Worm (Caenorhabditis elegans): Measurements from ENCODE around the gene vit-2.

DNA sequence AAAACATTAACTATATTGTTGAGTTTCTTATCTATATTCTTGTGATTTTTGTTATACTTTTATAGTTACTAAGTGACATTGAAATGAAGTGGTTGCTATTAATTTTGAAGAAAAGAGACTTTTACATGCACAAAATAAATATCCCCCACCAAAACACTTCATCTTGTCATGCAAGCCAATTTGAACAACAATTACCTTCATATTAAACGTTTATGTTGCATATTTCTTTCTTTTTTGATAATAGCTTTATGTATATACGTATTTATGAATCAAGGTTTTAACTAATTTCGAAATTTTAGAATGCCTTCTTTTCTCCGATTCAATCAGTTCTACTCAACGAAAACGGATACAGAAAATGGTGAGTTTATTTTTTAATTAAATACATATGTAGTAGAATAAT lies 33.0 kb upstream of the vit-2 start, which contains the start of gene clc-7:
- TF ChIP-seq flt-1 (GFP tag; IDR thresholded peaks at IDR 0.05) (no peak), ztf-29 (GFP tag; IDR thresholded peaks at IDR 0.05) (no peak), ztf-23 (GFP tag; IDR thresholded peaks at IDR 0.05) (no peak), T22C8.4 (GFP tag; IDR thresholded peaks at IDR 0.05) (no peak), cog-1 (tag; optimal IDR thresholded peaks at IDR 0.05) (no peak), med-1 (GFP tag; optimal IDR thresholded peaks at IDR 0.05; ENCODE audit: insufficient read depth) (no peak), klf-2 (GFP tag; conservative IDR thresholded peaks at IDR 0.05) (no peak), ref-1 (GFP tag; conservative IDR thresholded peaks at IDR 0.05) (no peak)

Data from whole organism, midembryonic.